Worm (Caenorhabditis elegans) whole organism, late embryonic: ENCODE data around the gene timm-17B.1.

ENCODE experiments used
- C08G9.2 ChIP-seq: sonication (generic microtip); optimal IDR thresholded peaks from 2 replicates; lab custom pipeline; 2016; ENCODE audit warnings: mild to moderate bottlenecking, missing genetic modification characterization, moderate library complexity, missing compliant biosample characterization
- C38D4.7 ChIP-seq: fragments of 200-800 bp; sonication (Bioruptor generic); optimal IDR thresholded peaks from 2 replicates; lab custom pipeline; 2018; ENCODE audit warnings: mild to moderate bottlenecking, missing genetic modification characterization, moderate library complexity, missing compliant biosample characterization
- ceh-24 ChIP-seq: sonication (generic microtip); optimal IDR thresholded peaks from 2 replicates; lab custom pipeline; 2016; ENCODE audit warnings: mild to moderate bottlenecking, missing genetic modification characterization, missing compliant biosample characterization
- ceh-9 ChIP-seq: sonication (generic microtip); optimal IDR thresholded peaks from 2 replicates; lab custom pipeline; 2016; ENCODE audit warnings: mild to moderate bottlenecking, missing genetic modification characterization, inconsistent platforms, missing compliant biosample characterization
- dve-1 ChIP-seq: sonication (generic microtip); optimal IDR thresholded peaks from 2 replicates; lab custom pipeline; 2017; ENCODE audit warnings: antibody characterized with exemption, mild to moderate bottlenecking, missing genetic modification characterization, missing compliant biosample characterization
- gmeb-2 ChIP-seq: sonication (generic microtip); optimal IDR thresholded peaks from 2 replicates; lab custom pipeline; 2016; ENCODE audit warnings: missing genetic modification characterization, inconsistent platforms, missing compliant biosample characterization
- hlh-15 ChIP-seq: sonication (generic microtip); optimal IDR thresholded peaks from 2 replicates; lab custom pipeline; 2016; ENCODE audit warnings: missing genetic modification characterization, missing compliant biosample characterization
- hlh-30 ChIP-seq: sonication (generic microtip); optimal IDR thresholded peaks from 2 replicates; lab custom pipeline; 2017; ENCODE audit warnings: antibody characterized with exemption, missing genetic modification characterization, missing compliant biosample characterization; ENCODE audit not compliant: insufficient read depth
- lin-11 ChIP-seq: fragments of 200-800 bp; sonication (Bioruptor generic); optimal IDR thresholded peaks from 2 replicates; lab custom pipeline; 2018; ENCODE audit warnings: mild to moderate bottlenecking, missing genetic modification characterization, missing compliant biosample characterization
- pha-4 ChIP-seq: fragments of 150-350 bp; optimal IDR thresholded peaks from 2 replicates; lab custom pipeline; 2018; ENCODE audit warnings: missing biosample characterization, missing genetic modification reagents, missing genetic modification characterization

DNA sequence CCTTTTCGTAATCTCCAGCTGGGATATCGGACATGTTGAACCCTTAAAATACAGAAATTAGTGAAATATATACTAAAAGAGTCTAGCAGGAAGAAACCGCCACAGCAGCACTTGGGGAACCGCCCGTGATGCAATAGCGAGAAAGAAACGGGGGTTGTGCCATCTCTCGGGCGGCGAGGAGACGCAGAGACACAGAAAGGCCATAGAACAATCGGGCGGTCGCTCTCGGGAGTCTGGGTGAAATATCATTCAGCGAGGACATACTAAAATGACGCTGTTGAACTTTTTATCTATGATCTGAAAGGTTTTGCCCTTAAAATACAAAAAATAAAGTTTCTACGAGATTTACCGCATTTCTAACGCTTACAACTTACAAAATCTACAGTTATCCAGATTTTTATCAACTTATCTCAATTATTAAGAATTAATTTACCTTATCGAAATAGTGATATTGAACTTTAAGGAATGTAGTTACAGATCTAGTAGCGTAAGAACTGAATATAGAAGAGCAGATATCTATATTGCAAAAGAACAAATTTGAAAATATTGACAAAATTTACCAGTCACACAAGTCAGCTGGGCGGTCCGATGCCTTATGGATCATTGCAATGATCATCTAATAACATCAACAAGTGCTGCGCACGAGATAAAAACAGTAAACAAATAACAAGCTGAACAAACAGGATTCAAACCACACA lies 3.3 kb upstream of the timm-17B.1 start, which contains the start of gene cyc-2.1:
- TF ChIP-seq hlh-30 (tag; lab: Kevin White, UChicago) (no peak), dve-1 (tag; lab: Kevin White, UChicago) (no peak), hlh-15 (tag; lab: Kevin White, UChicago) (no peak), lin-11 (tag; lab: Kevin White, UChicago) (no peak), C08G9.2 (tag; lab: Kevin White, UChicago) (no peak), ceh-24 (no peak), gmeb-2 (tag; lab: Kevin White, UChicago) (no peak), C38D4.7 (no peak), pha-4 (tag; lab: Kevin White, UChicago) (no peak), ceh-9 (tag; lab: Kevin White, UChicago) (no peak)
